Worm (Caenorhabditis elegans) whole organism, L1 larva: ENCODE results near the gene sahd-1.

Source experiments
- aly-2 ChIP-seq: fragments of 150-350 bp; optimal IDR thresholded peaks from 2 replicates; lab custom pipeline; 2014; ENCODE audit warnings: missing biosample characterization, missing genetic modification characterization
- ceh-88 ChIP-seq: fragments of 200-800 bp; sonication (Bioruptor generic); IDR thresholded peaks from 2 replicates; pipeline ENCODE4 v1.3.6; 2022; ENCODE audit warnings: missing genetic modification characterization, missing compliant biosample characterization
- fos-1 ChIP-seq: fragments of 150-350 bp; optimal IDR thresholded peaks from 2 replicates; lab custom pipeline; 2014; ENCODE audit warnings: missing biosample characterization, missing genetic modification characterization
- irx-1 ChIP-seq: sonication (generic microtip); optimal IDR thresholded peaks from 2 replicates; lab custom pipeline; 2016; ENCODE audit warnings: missing genetic modification characterization, missing compliant biosample characterization
- nhr-237 ChIP-seq: fragments of 150-350 bp; optimal IDR thresholded peaks from 2 replicates; lab custom pipeline; 2014; ENCODE audit warnings: missing biosample characterization, missing genetic modification characterization
- pax-3 ChIP-seq: fragments of 200-800 bp; sonication (Bioruptor generic); optimal IDR thresholded peaks from 2 replicates; lab custom pipeline; 2018; ENCODE audit warnings: mild to moderate bottlenecking, missing genetic modification characterization, moderate library complexity, missing compliant biosample characterization
- pqm-1 ChIP-seq: sonication (generic microtip); optimal IDR thresholded peaks from 3 replicates; lab custom pipeline; 2017; ENCODE audit warnings: missing biosample characterization, missing genetic modification characterization
- sox-4 ChIP-seq: sonication (generic microtip); optimal IDR thresholded peaks from 2 replicates; lab custom pipeline; 2016; ENCODE audit warnings: missing genetic modification characterization, missing compliant biosample characterization
- swsn-7 ChIP-seq: sonication (generic microtip); optimal IDR thresholded peaks from 2 replicates; lab custom pipeline; 2016; ENCODE audit warnings: missing genetic modification characterization, missing compliant biosample characterization

- TF ChIP-seq aly-2 (no peak), sox-4 (no peak), pqm-1 (tag; lab: Kevin White, UChicago) (no peak), irx-1 (tag; lab: Kevin White, UChicago) (no peak), fos-1 (tag; lab: Kevin White, UChicago) (no peak), nhr-237 (tag; lab: Kevin White, UChicago) (no peak), pax-3 (no peak), ceh-88 (no peak), swsn-7 (tag; lab: Kevin White, UChicago) (no peak)
Measured at ce11 chrII:5481982-5482381, 32.8 kb downstream of the sahd-1 start, which contains the start of gene cal-8.
